Worm (Caenorhabditis elegans) whole organism, L3 larva: ENCODE results near the gene F07H5.13.

Experiments used
- aly-2 ChIP-seq: fragments of 150-350 bp; optimal IDR thresholded peaks from 2 replicates; lab custom pipeline; 2014; ENCODE audit warnings: missing biosample characterization, missing genetic modification characterization
- ceh-16 ChIP-seq: sonication (generic microtip); optimal IDR thresholded peaks from 2 replicates; lab custom pipeline; 2017; ENCODE audit warnings: missing biosample characterization, missing genetic modification characterization
- elt-1 ChIP-seq: fragments of 150-350 bp; optimal IDR thresholded peaks from 2 replicates; lab custom pipeline; 2014; ENCODE audit warnings: missing biosample characterization, missing genetic modification characterization
- fos-1 ChIP-seq: fragments of 150-350 bp; optimal IDR thresholded peaks from 2 replicates; lab custom pipeline; 2014; ENCODE audit warnings: missing biosample characterization, missing genetic modification characterization
- nhr-11 ChIP-seq: fragments of 150-350 bp; optimal IDR thresholded peaks from 2 replicates; lab custom pipeline; 2014; ENCODE audit warnings: missing biosample characterization, missing genetic modification characterization
- nhr-28 ChIP-seq: fragments of 150-350 bp; optimal IDR thresholded peaks from 2 replicates; lab custom pipeline; 2014; ENCODE audit warnings: missing biosample characterization, missing genetic modification characterization
- pha-4 ChIP-seq: fragments of 150-350 bp; optimal IDR thresholded peaks from 2 replicates; lab custom pipeline; 2014; ENCODE audit warnings: missing biosample characterization, missing genetic modification reagents, missing genetic modification characterization
- skn-1 ChIP-seq: fragments of 150-350 bp; optimal IDR thresholded peaks from 2 replicates; lab custom pipeline; 2014; ENCODE audit warnings: missing biosample characterization, missing genetic modification characterization
- unc-62 ChIP-seq: fragments of 150-350 bp; sonication (generic microtip); optimal IDR thresholded peaks from 4 replicates; lab custom pipeline; 2014; ENCODE audit warnings: missing biosample characterization, missing genetic modification reagents, missing genetic modification characterization

DNA sequence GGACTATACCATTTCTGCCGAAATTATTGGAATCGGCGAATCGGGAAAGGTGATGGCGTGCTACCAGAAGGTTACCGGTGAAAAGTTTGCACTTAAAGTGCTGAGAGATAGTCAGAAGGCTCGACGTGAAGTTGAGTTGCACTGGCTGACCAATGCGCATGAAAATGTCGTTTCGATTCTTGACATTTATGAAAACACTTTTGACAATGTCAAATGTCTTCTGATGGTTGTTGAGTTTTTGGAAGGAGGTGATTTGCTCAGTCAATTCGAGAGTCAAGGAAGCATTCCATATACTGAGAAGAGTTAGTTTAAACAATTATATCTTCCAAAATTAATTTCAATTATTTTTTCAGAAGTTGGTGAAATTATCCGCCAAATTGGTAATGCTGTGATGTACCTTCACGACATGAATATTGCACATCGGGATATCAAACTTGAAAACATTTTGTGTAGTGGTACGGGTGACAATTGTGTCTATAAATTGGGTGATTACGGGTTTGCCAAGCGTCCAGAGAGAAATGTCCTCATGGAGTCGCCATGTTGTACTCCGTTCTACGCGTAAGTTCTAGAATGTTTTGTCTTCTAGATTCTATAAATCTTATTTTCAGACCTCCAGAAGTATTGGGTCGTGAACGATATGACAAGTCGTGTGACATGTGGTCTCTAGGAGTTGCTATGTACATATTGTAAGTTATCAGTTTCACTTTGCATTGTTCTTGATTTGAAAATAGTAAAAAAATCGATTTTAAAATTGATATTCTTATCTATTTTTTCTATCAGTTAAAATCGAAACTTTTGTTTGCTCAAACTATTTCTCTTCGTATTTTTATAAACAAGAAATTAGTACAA lies 44.7 kb upstream of the F07H5.13 start:
- TF ChIP-seq unc-62 (GFP tag; lab: Kevin White, UChicago) (no peak), pha-4 (tag; lab: Kevin White, UChicago) (peak; percentile 58), skn-1 (tag; lab: Kevin White, UChicago) (no peak), ceh-16 (tag; lab: Kevin White, UChicago) (no peak), elt-1 (tag; lab: Kevin White, UChicago) (no peak), nhr-11 (tag; lab: Kevin White, UChicago) (no peak), aly-2 (tag; lab: Kevin White, UChicago) (no peak), nhr-28 (tag; lab: Kevin White, UChicago) (no peak), fos-1 (tag; lab: Kevin White, UChicago) (no peak)
